Fruit fly (Drosophila melanogaster): ENCODE measurements around the gene Ccp84Ab.

Ccp84Ab gene

DNA sequence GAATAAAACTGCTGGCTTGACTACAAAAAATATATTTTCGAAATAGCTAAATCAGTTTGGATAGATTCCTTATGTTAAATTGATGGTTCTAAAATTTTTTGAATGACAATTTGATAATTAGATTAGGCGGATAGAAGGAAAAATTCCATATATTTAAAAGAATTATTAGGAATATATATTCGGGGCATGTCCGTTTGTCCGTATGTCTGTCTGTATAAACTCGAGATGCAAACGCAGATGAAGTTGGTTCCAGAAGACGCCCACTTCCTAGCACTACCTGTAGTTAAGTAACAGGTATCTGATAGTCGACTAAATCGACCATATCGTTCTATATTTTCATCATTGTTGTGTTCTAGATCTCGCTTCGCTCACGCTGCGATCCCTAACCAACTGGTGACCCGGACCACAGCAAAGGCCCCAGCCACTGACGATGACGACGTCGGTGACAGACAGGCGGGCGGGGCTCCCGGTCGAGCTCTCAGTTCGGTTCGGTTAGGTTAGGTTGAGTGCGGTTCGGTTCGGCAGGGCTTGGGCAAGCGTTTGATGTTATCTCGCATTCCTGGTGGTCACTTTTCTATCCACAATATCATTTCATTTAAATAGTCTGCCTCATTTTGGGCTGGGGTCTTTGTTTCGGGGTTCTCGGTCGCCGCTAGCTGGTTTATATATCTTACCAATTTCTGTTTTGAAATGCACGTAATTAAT, 30.2 kb downstream of the Ccp84Ab start (continued):
- TF ChIP-seq GATAe (GFP tag; conservative IDR thresholded peaks at IDR 0.05): no peak
- TF ChIP-seq CG5180 (GFP tag; optimal IDR thresholded peaks at IDR 0.05): peak; percentile 78
- TF ChIP-seq dmrt11E (tag; optimal IDR thresholded peaks at IDR 0.05): peak; percentile 51
- TF ChIP-seq knrl (GFP tag; IDR thresholded peaks at IDR 0.05; ENCODE audit: partially characterized antibody): peak; percentile 34; the same call in 2 of the 3 replicates
- no peak for TF ChIP-seq CG14050 (GFP tag; IDR thresholded peaks at IDR 0.05)
- no peak for TF ChIP-seq Ravus (GFP tag; IDR thresholded peaks at IDR 0.05)
- no peak for TF ChIP-seq CG10565 (GFP tag; optimal IDR thresholded peaks at IDR 0.05)
- peak in 1 of 2 experiments; percentile 4 for TF ChIP-seq chif (GFP tag; optimal IDR thresholded peaks at IDR 0.05)
- peak; percentile 31; the same call in 1 of the 3 replicates for TF ChIP-seq Opbp (GFP tag; IDR thresholded peaks at IDR 0.05; ENCODE audit: partially characterized antibody)
- no peak for TF ChIP-seq seq (GFP tag; IDR thresholded peaks at IDR 0.05)
- no peak for TF ChIP-seq sug (tag; optimal IDR thresholded peaks at IDR 0.05)
- TF ChIP-seq inv (GFP tag; IDR thresholded peaks at IDR 0.05; ENCODE audit: partially characterized antibody): peak; percentile 47; the same call in 1 of the 2 replicates
- no peak for TF ChIP-seq NC2α (GFP tag; optimal IDR thresholded peaks at IDR 0.05)
- peak; percentile 49 for TF ChIP-seq CG7556 (GFP tag; optimal IDR thresholded peaks at IDR 0.05)
- no peak for TF ChIP-seq CG1647 (GFP tag; optimal IDR thresholded peaks at IDR 0.05)
- TF ChIP-seq gsb-n (tag; optimal IDR thresholded peaks at IDR 0.05): no peak
- TF ChIP-seq Ptx1 (GFP tag; IDR thresholded peaks at IDR 0.05): no peak; the same call in 1 of the 2 replicates
- TF ChIP-seq onecut (GFP tag; IDR thresholded peaks at IDR 0.05): no peak
- TF ChIP-seq cato (GFP tag; optimal IDR thresholded peaks at IDR 0.05; ENCODE audit: borderline replicate concordance): no peak
- no peak for TF ChIP-seq Lpt (GFP tag; optimal IDR thresholded peaks at IDR 0.05)

DNA sequence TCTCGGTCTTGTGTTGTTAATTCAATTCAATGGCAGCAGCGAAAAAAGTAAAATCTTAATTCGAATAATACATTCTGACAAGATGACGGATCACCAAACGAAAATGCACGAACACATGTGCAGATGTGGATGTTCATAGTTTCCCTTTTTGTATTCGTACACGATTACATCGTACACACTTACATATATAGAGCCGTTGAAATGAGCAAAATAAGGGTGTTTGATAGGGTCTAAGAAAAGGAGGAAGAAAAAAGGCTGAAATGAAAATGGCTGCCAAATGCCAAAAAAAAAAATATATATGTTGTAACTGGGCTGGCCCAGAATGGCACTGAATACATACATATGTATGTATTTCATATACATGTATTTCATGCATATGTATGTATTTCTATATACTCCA, 34.4 kb downstream of the Ccp84Ab start:
- TF ChIP-seq Nf-YC (tag; optimal IDR thresholded peaks at IDR 0.05) (peak; percentile 24), eyg (GFP tag; optimal IDR thresholded peaks at IDR 0.05) (no peak), Nf-YB (GFP tag; optimal IDR thresholded peaks at IDR 0.05) (peak; percentile 60), sob (GFP tag; IDR thresholded peaks at IDR 0.05) (no peak), vnd (GFP tag; IDR thresholded peaks at IDR 0.05; ENCODE audit: partially characterized antibody) (no peak), cg (GFP tag; optimal IDR thresholded peaks at IDR 0.05) (peak; percentile 44), pros (GFP tag; optimal IDR thresholded peaks at IDR 0.05) (peak; percentile 55), CG3281 (GFP tag; optimal IDR thresholded peaks at IDR 0.05) (no peak), CG31224 (GFP tag; IDR thresholded peaks at IDR 0.05) (no peak), CG18619 (GFP tag; optimal IDR thresholded peaks at IDR 0.05) (no peak), z (GFP tag; IDR thresholded peaks at IDR 0.05) (no peak), stc (GFP tag; IDR thresholded peaks at IDR 0.05) (no peak), Bteb2 (GFP tag; optimal IDR thresholded peaks at IDR 0.05) (no peak), gem (tag; optimal IDR thresholded peaks at IDR 0.05) (no peak), dpn (GFP tag; optimal IDR thresholded peaks at IDR 0.05) (no peak), ssp (GFP tag; IDR thresholded peaks at IDR 0.05) (no peak), cad (GFP tag; optimal IDR thresholded peaks at IDR 0.05) (no peak), CG10209 (GFP tag; optimal IDR thresholded peaks at IDR 0.05) (no peak), CG4328 (GFP tag; optimal IDR thresholded peaks at IDR 0.05) (no peak), CG12744 (GFP tag; optimal IDR thresholded peaks at IDR 0.05) (no peak), CG1603 (tag; optimal IDR thresholded peaks at IDR 0.05) (no peak), CG9437 (GFP tag; optimal IDR thresholded peaks at IDR 0.05) (no peak), Scr (GFP tag; IDR thresholded peaks at IDR 0.05; ENCODE audit: partially characterized antibody) (no peak), p53 (GFP tag; optimal IDR thresholded peaks at IDR 0.05) (no peak), CG9215 (GFP tag; IDR thresholded peaks at IDR 0.05) (no peak), shn (GFP tag; optimal IDR thresholded peaks at IDR 0.05) (no peak), Camta (GFP tag; optimal IDR thresholded peaks at IDR 0.05) (no peak), MESR4 (GFP tag; optimal IDR thresholded peaks at IDR 0.05) (no peak), phol (tag; optimal IDR thresholded peaks at IDR 0.05) (no peak), CG11093 (GFP tag; IDR thresholded peaks at IDR 0.05) (no peak)

Data from whole organism, embryonic.